Worm (Caenorhabditis elegans) whole organism, late embryonic: ENCODE data around the gene sru-13.

Experiments
- C08G9.2 ChIP-seq: sonication (generic microtip); optimal IDR thresholded peaks from 2 replicates; lab custom pipeline; 2016; ENCODE audit warnings: mild to moderate bottlenecking, missing genetic modification characterization, moderate library complexity, missing compliant biosample characterization
- C38D4.7 ChIP-seq: fragments of 200-800 bp; sonication (Bioruptor generic); optimal IDR thresholded peaks from 2 replicates; lab custom pipeline; 2018; ENCODE audit warnings: mild to moderate bottlenecking, missing genetic modification characterization, moderate library complexity, missing compliant biosample characterization
- F13H6.1 ChIP-seq: sonication (generic microtip); optimal IDR thresholded peaks from 2 replicates; lab custom pipeline; 2016; ENCODE audit warnings: missing genetic modification characterization, missing compliant biosample characterization
- K02D7.2 ChIP-seq: sonication (generic microtip); optimal IDR thresholded peaks from 2 replicates; lab custom pipeline; 2017; ENCODE audit warnings: mild to moderate bottlenecking, missing genetic modification characterization, missing compliant biosample characterization
- K09A11.1 ChIP-seq: sonication (generic microtip); optimal IDR thresholded peaks from 2 replicates; lab custom pipeline; 2017; ENCODE audit warnings: antibody characterized with exemption, mild to moderate bottlenecking, missing genetic modification characterization, missing compliant biosample characterization; ENCODE audit not compliant: insufficient read depth
- Y22D7AL.16 ChIP-seq: sonication (generic microtip); optimal IDR thresholded peaks from 2 replicates; lab custom pipeline; 2016; ENCODE audit warnings: missing genetic modification characterization, missing compliant biosample characterization
- ama-1 ChIP-seq: fragments of 150-350 bp; optimal IDR thresholded peaks from 2 replicates; lab custom pipeline; 2014
- ceh-14 ChIP-seq: sonication (generic microtip); optimal IDR thresholded peaks from 2 replicates; lab custom pipeline; 2016; ENCODE audit warnings: missing genotype, missing genetic modification characterization, missing compliant biosample characterization
- ceh-18 ChIP-seq: sonication (generic microtip); optimal IDR thresholded peaks from 2 replicates; lab custom pipeline; 2016; ENCODE audit warnings: missing genetic modification characterization, missing compliant biosample characterization
- ceh-19 ChIP-seq: fragments of 200-800 bp; sonication (Bioruptor generic); optimal IDR thresholded peaks from 2 replicates; lab custom pipeline; 2018; ENCODE audit warnings: mild to moderate bottlenecking, missing genetic modification characterization, missing compliant biosample characterization
- ceh-24 ChIP-seq: sonication (generic microtip); optimal IDR thresholded peaks from 2 replicates; lab custom pipeline; 2016; ENCODE audit warnings: mild to moderate bottlenecking, missing genetic modification characterization, missing compliant biosample characterization
- ceh-30 ChIP-seq: fragments of 150-350 bp; optimal IDR thresholded peaks from 2 replicates; lab custom pipeline; 2014; ENCODE audit warnings: missing biosample characterization, missing genetic modification characterization
- ceh-31 ChIP-seq: sonication (generic microtip); optimal IDR thresholded peaks from 2 replicates; lab custom pipeline; 2016; ENCODE audit warnings: missing genetic modification characterization, missing compliant biosample characterization
- ceh-45 ChIP-seq: fragments of 200-800 bp; sonication (Bioruptor generic); IDR thresholded peaks from 2 replicates; pipeline ENCODE4 v1.3.6; 2022; ENCODE audit warnings: missing genetic modification reagents, missing genetic modification characterization, missing compliant biosample characterization
- ceh-48 ChIP-seq: sonication (generic microtip); optimal IDR thresholded peaks from 2 replicates; lab custom pipeline; 2016; ENCODE audit warnings: missing genetic modification characterization, inconsistent platforms, missing compliant biosample characterization
- ceh-9 ChIP-seq: sonication (generic microtip); optimal IDR thresholded peaks from 2 replicates; lab custom pipeline; 2016; ENCODE audit warnings: mild to moderate bottlenecking, missing genetic modification characterization, inconsistent platforms, missing compliant biosample characterization
- dve-1 ChIP-seq: sonication (generic microtip); optimal IDR thresholded peaks from 2 replicates; lab custom pipeline; 2017; ENCODE audit warnings: antibody characterized with exemption, mild to moderate bottlenecking, missing genetic modification characterization, missing compliant biosample characterization
- elt-2 ChIP-seq: sonication (generic microtip); optimal IDR thresholded peaks from 2 replicates; lab custom pipeline; 2016; ENCODE audit warnings: missing genetic modification reagents, missing genetic modification characterization, missing compliant biosample characterization
- ets-4 ChIP-seq: sonication (generic microtip); optimal IDR thresholded peaks from 2 replicates; lab custom pipeline; 2016; ENCODE audit warnings: missing genetic modification characterization, missing compliant biosample characterization
- eyg-1 ChIP-seq: sonication (generic microtip); optimal IDR thresholded peaks from 2 replicates; lab custom pipeline; 2016; ENCODE audit warnings: missing genotype, missing genetic modification characterization, missing compliant biosample characterization
- fax-1 ChIP-seq: sonication (generic microtip); optimal IDR thresholded peaks from 2 replicates; lab custom pipeline; 2016; ENCODE audit warnings: missing genotype, missing genetic modification characterization, missing compliant biosample characterization
- fkh-6 ChIP-seq: sonication (generic microtip); optimal IDR thresholded peaks from 2 replicates; lab custom pipeline; 2016; ENCODE audit warnings: missing genetic modification characterization, missing compliant biosample characterization
- hlh-13 ChIP-seq: fragments of 200-800 bp; sonication (Bioruptor generic); optimal IDR thresholded peaks from 2 replicates; lab custom pipeline; 2018; ENCODE audit warnings: mild to moderate bottlenecking, missing genetic modification characterization, missing compliant biosample characterization
- hlh-15 ChIP-seq: sonication (generic microtip); optimal IDR thresholded peaks from 2 replicates; lab custom pipeline; 2016; ENCODE audit warnings: missing genetic modification characterization, missing compliant biosample characterization
- lin-11 ChIP-seq: fragments of 200-800 bp; sonication (Bioruptor generic); optimal IDR thresholded peaks from 2 replicates; lab custom pipeline; 2018; ENCODE audit warnings: mild to moderate bottlenecking, missing genetic modification characterization, missing compliant biosample characterization
- madf-2 ChIP-seq: sonication (generic microtip); optimal IDR thresholded peaks from 2 replicates; lab custom pipeline; 2017; ENCODE audit warnings: missing genetic modification characterization, missing compliant biosample characterization
- mec-3 ChIP-seq: sonication (generic microtip); optimal IDR thresholded peaks from 2 replicates; lab custom pipeline; 2016; ENCODE audit warnings: borderline replicate concordance, missing genetic modification characterization, missing compliant biosample characterization
- nfya-1 ChIP-seq: sonication (generic microtip); optimal IDR thresholded peaks from 2 replicates; lab custom pipeline; 2017; ENCODE audit warnings: missing genetic modification characterization, mild to moderate bottlenecking, missing compliant biosample characterization, antibody characterized with exemption, moderate library complexity
- nhr-232 ChIP-seq: sonication (generic microtip); optimal IDR thresholded peaks from 2 replicates; lab custom pipeline; 2016; ENCODE audit warnings: missing genetic modification characterization, missing compliant biosample characterization
- npax-4 ChIP-seq: sonication (generic microtip); optimal IDR thresholded peaks from 2 replicates; lab custom pipeline; 2016; ENCODE audit warnings: missing genetic modification characterization, missing compliant biosample characterization
- pag-3 ChIP-seq: sonication (generic microtip); optimal IDR thresholded peaks from 2 replicates; lab custom pipeline; 2016; ENCODE audit warnings: missing compliant biosample characterization, missing genetic modification characterization, borderline replicate concordance
- pqm-1 ChIP-seq: sonication (generic microtip); optimal IDR thresholded peaks from 2 replicates; lab custom pipeline; 2016; ENCODE audit warnings: missing genetic modification characterization, missing compliant biosample characterization
- rnt-1 ChIP-seq: sonication (generic microtip); optimal IDR thresholded peaks from 2 replicates; lab custom pipeline; 2016; ENCODE audit warnings: missing genetic modification characterization, missing compliant biosample characterization
- sox-2 ChIP-seq: fragments of 200-800 bp; sonication (Bioruptor generic); IDR thresholded peaks from 2 replicates; pipeline ENCODE4 v1.3.6; 2022; ENCODE audit warnings: missing genetic modification reagents, missing genetic modification characterization, missing compliant biosample characterization
- sox-4 ChIP-seq: sonication (generic microtip); optimal IDR thresholded peaks from 2 replicates; lab custom pipeline; 2017; ENCODE audit warnings: mild to moderate bottlenecking, missing genetic modification characterization, inconsistent platforms, missing compliant biosample characterization
- syd-9 ChIP-seq: sonication (generic microtip); optimal IDR thresholded peaks from 2 replicates; lab custom pipeline; 2016; ENCODE audit warnings: mild to moderate bottlenecking, missing genetic modification characterization, moderate library complexity, missing compliant biosample characterization
- tbx-2 ChIP-seq: sonication (generic microtip); optimal IDR thresholded peaks from 2 replicates; lab custom pipeline; 2016; ENCODE audit warnings: missing genetic modification characterization, missing compliant biosample characterization
- tbx-7 ChIP-seq: sonication (generic microtip); optimal IDR thresholded peaks from 2 replicates; lab custom pipeline; 2016; ENCODE audit warnings: missing genotype, missing genetic modification characterization, missing compliant biosample characterization
- ttx-3 ChIP-seq: sonication (generic microtip); optimal IDR thresholded peaks from 2 replicates; lab custom pipeline; 2016; ENCODE audit warnings: missing genetic modification reagents, missing genetic modification characterization, missing compliant biosample characterization
- unc-55 ChIP-seq: sonication (generic microtip); optimal IDR thresholded peaks from 2 replicates; lab custom pipeline; 2017; ENCODE audit warnings: missing biosample characterization, missing genetic modification reagents, missing genetic modification characterization
- unc-86 ChIP-seq: sonication (generic microtip); optimal IDR thresholded peaks from 2 replicates; lab custom pipeline; 2016; ENCODE audit warnings: missing genetic modification characterization, missing compliant biosample characterization

sru-13 gene

ce11 chrIV:12531047-12531446 is 8.6 kb upstream of the sru-13 start, which contains the start of gene F53B2.5:
Gene F53B2.5, minus strand, starts transcription at chrIV:12531147.
- no peak for TF ChIP-seq K09A11.1
- TF ChIP-seq C38D4.7 (GFP tag; lab: Kevin White, UChicago), result no peak
- TF ChIP-seq dve-1 (tag; lab: Kevin White, UChicago), result no peak
- no peak for TF ChIP-seq tbx-7 (tag; lab: Kevin White, UChicago)
- no peak for TF ChIP-seq ceh-24 (tag; lab: Kevin White, UChicago)
- TF ChIP-seq ets-4 (tag; lab: Kevin White, UChicago), result no peak
- TF ChIP-seq K02D7.2, result no peak
- no peak for TF ChIP-seq ceh-19 (GFP tag; lab: Kevin White, UChicago)
- TF ChIP-seq unc-55, result no peak
- no peak for TF ChIP-seq npax-4 (tag; lab: Kevin White, UChicago)
- no peak for TF ChIP-seq syd-9
- no peak for TF ChIP-seq lin-11 (tag; lab: Kevin White, UChicago)
- no peak for TF ChIP-seq ceh-18
- TF ChIP-seq madf-2, result no peak
- TF ChIP-seq pqm-1 (tag; lab: Kevin White, UChicago), result no peak
- TF ChIP-seq elt-2 (tag; lab: Kevin White, UChicago), result no peak
- TF ChIP-seq ceh-9 (tag; lab: Kevin White, UChicago), result no peak
- TF ChIP-seq ceh-30 (tag; lab: Kevin White, UChicago), result no peak
- no peak for TF ChIP-seq ceh-48
- TF ChIP-seq, all 69 proteins: peak for 0

- TF ChIP-seq mec-3 (tag; lab: Kevin White, UChicago), result no peak
- no peak for TF ChIP-seq ceh-14 (tag; lab: Kevin White, UChicago)
- TF ChIP-seq fkh-6 (tag; lab: Kevin White, UChicago), result no peak
- TF ChIP-seq F13H6.1 (tag; lab: Kevin White, UChicago), result no peak
- no peak for TF ChIP-seq syd-9
- TF ChIP-seq hlh-15 (tag; lab: Kevin White, UChicago), result no peak
- TF ChIP-seq Y22D7AL.16 (tag; lab: Kevin White, UChicago), result no peak
- no peak for TF ChIP-seq unc-86 (tag; lab: Kevin White, UChicago)
- TF ChIP-seq fax-1 (tag; lab: Kevin White, UChicago), result no peak
- no peak for TF ChIP-seq ceh-18
- no peak for TF ChIP-seq ttx-3
- no peak for TF ChIP-seq elt-2 (tag; lab: Kevin White, UChicago)
- TF ChIP-seq ceh-31 (tag; lab: Kevin White, UChicago), result no peak
- no peak for TF ChIP-seq unc-55
- no peak for TF ChIP-seq ceh-45 (GFP tag; lab: Robert Waterston, UW)
- no peak for TF ChIP-seq hlh-13 (GFP tag; lab: Kevin White, UChicago)
- TF ChIP-seq sox-2, result no peak
- TF ChIP-seq, all 69 proteins: peak for 0
Observed at ce11 chrIV:12527217-12527616, 4.8 kb upstream of the sru-13 start, which contains the start of gene F53B2.8. Gene F53B2.8, minus strand, starts transcription at chrIV:12527396.

- TF ChIP-seq C08G9.2 (tag; lab: Kevin White, UChicago) (no peak), nfya-1 (no peak), hlh-15 (tag; lab: Kevin White, UChicago) (no peak), rnt-1 (tag; lab: Kevin White, UChicago) (no peak), C38D4.7 (GFP tag; lab: Kevin White, UChicago) (no peak), sox-4 (no peak), eyg-1 (no peak), pag-3 (tag; lab: Kevin White, UChicago) (no peak), ceh-45 (GFP tag; lab: Robert Waterston, UW) (no peak), tbx-7 (tag; lab: Kevin White, UChicago) (no peak), nhr-232 (no peak), fkh-6 (tag; lab: Kevin White, UChicago) (no peak), ceh-24 (tag; lab: Kevin White, UChicago) (no peak), mec-3 (tag; lab: Kevin White, UChicago) (no peak), ama-1 (no peak), pqm-1 (tag; lab: Kevin White, UChicago) (no peak), npax-4 (tag; lab: Kevin White, UChicago) (no peak), madf-2 (no peak), tbx-2 (tag; lab: Kevin White, UChicago) (no peak), F13H6.1 (tag; lab: Kevin White, UChicago) (no peak)
Observed at ce11 chrIV:12525409-12525808, 3.0 kb upstream of the sru-13 start, which contains the start of gene eak-4. Gene eak-4, minus strand, starts transcription at chrIV:12525509.
